Worm (Caenorhabditis elegans) whole organism, dauer: ENCODE measurements around the gene skp-1.

Experiments used
- unc-62 ChIP-seq: sonication (generic microtip); optimal IDR thresholded peaks from 2 replicates; lab custom pipeline; 2017; ENCODE audit warnings: missing biosample characterization, missing genetic modification reagents, missing genetic modification characterization

The skp-1 gene

ce11 chrV:11667176-11667575 lies 21.9 kb downstream of the skp-1 start, which contains the start of gene F46F3.3:
F46F3.3 (plus strand) TSS chrV:11667476.
- no peak for TF ChIP-seq unc-62 (GFP tag; lab: Kevin White, UChicago)

- no peak for TF ChIP-seq unc-62 (GFP tag; lab: Kevin White, UChicago)
Observed at ce11 chrV:11672497-11672896, 27.2 kb downstream of the skp-1 start, which contains the start of gene lgc-44. lgc-44 (minus strand) TSS chrV:11672597.

- no peak for TF ChIP-seq unc-62 (GFP tag; lab: Kevin White, UChicago)
Observed at ce11 chrV:11673746-11674365, 28.6 kb downstream of the skp-1 start.

ce11 chrV:11674594-11675579 lies 29.6 kb downstream of the skp-1 start:
- no peak for TF ChIP-seq unc-62 (GFP tag; lab: Kevin White, UChicago)

- TF ChIP-seq unc-62 (GFP tag; lab: Kevin White, UChicago): no peak
Observed at ce11 chrV:11675638-11676037, 30.4 kb downstream of the skp-1 start, which contains the start of gene ape-1. ape-1 (plus strand) TSS chrV:11675938.

- TF ChIP-seq unc-62 (GFP tag; lab: Kevin White, UChicago): no peak
Observed at ce11 chrV:11676498-11676897, 31.2 kb downstream of the skp-1 start.

- no peak for TF ChIP-seq unc-62 (GFP tag; lab: Kevin White, UChicago)
Observed at ce11 chrV:11677030-11677429, 31.7 kb downstream of the skp-1 start.

ce11 chrV:11677494-11677893 lies 32.2 kb downstream of the skp-1 start:
- TF ChIP-seq unc-62 (GFP tag; lab: Kevin White, UChicago): no peak

ce11 chrV:11680519-11681203 lies 35.4 kb downstream of the skp-1 start:
- TF ChIP-seq unc-62 (GFP tag; lab: Kevin White, UChicago): no peak

- TF ChIP-seq unc-62 (GFP tag; lab: Kevin White, UChicago): no peak
Observed at ce11 chrV:11682858-11683257, 37.6 kb downstream of the skp-1 start.

- no peak for TF ChIP-seq unc-62 (GFP tag; lab: Kevin White, UChicago)
Observed at ce11 chrV:11686877-11687276, 41.6 kb downstream of the skp-1 start, which contains the start of gene W05E10.2. W05E10.2 (plus strand) TSS chrV:11687177.

ce11 chrV:11691553-11691952 lies 46.3 kb downstream of the skp-1 start, which contains the start of gene W05E10.1:
W05E10.1 (minus strand) TSS chrV:11691691.
- TF ChIP-seq unc-62 (GFP tag; lab: Kevin White, UChicago): no peak

ce11 chrV:11695597-11695996 lies 50.3 kb downstream of the skp-1 start, which contains the start of gene W05E10.5:
W05E10.5 (minus strand) TSS chrV:11695697.
- TF ChIP-seq unc-62 (GFP tag; lab: Kevin White, UChicago): no peak

- no peak for TF ChIP-seq unc-62 (GFP tag; lab: Kevin White, UChicago)
Observed at ce11 chrV:11697482-11697881, 52.2 kb downstream of the skp-1 start.
